Fruit fly (Drosophila melanogaster) whole organism, adult: ENCODE measurements around the gene CG5746.

ENCODE experiments used
- CG11617 ChIP-seq: fragments of 200-800 bp; sonication (Bioruptor generic); optimal IDR thresholded peaks from 2 replicates; lab custom pipeline; 2017; ENCODE audit warnings: mild to moderate bottlenecking, missing biosample characterization, missing genetic modification reagents, missing genetic modification characterization
- CG12768 ChIP-seq: fragments of 200-800 bp; sonication (Bioruptor generic); optimal IDR thresholded peaks from 2 replicates; lab custom pipeline; 2017; ENCODE audit warnings: missing biosample characterization, missing genetic modification characterization, mild to moderate bottlenecking, moderate library complexity, missing genetic modification reagents
- CG14711 ChIP-seq: fragments of 200-800 bp; sonication (Bioruptor generic); optimal IDR thresholded peaks from 2 replicates; lab custom pipeline; 2018; ENCODE audit warnings: missing biosample characterization, mild to moderate bottlenecking, missing genetic modification characterization, moderate library complexity
- CG5204 ChIP-seq: fragments of 200-800 bp; sonication (Bioruptor generic); optimal IDR thresholded peaks from 2 replicates; lab custom pipeline; 2016; ENCODE audit warnings: missing biosample characterization, missing genetic modification characterization
- CG7101 ChIP-seq: fragments of 200-800 bp; sonication (Bioruptor generic); optimal IDR thresholded peaks from 2 replicates; lab custom pipeline; 2018; ENCODE audit warnings: missing biosample characterization, mild to moderate bottlenecking, missing genetic modification characterization, moderate library complexity
- Clk ChIP-seq: fragments of 200-800 bp; sonication (Bioruptor generic); optimal IDR thresholded peaks from 2 replicates; lab custom pipeline; 2017; ENCODE audit warnings: missing biosample characterization, missing genetic modification characterization
- Mnt ChIP-seq: fragments of 200-800 bp; sonication (Bioruptor generic); optimal IDR thresholded peaks from 2 replicates; lab custom pipeline; 2016; ENCODE audit warnings: missing biosample characterization, mild to moderate bottlenecking, missing genetic modification characterization
- cic ChIP-seq: fragments of 200-800 bp; sonication (Bioruptor generic); optimal IDR thresholded peaks from 2 replicates; lab custom pipeline; 2017; ENCODE audit warnings: missing biosample characterization, mild to moderate bottlenecking, missing genetic modification characterization, moderate library complexity
- ovo ChIP-seq: fragments of 200-800 bp; sonication (Bioruptor generic); optimal IDR thresholded peaks from 2 replicates; lab custom pipeline; 2016; ENCODE audit warnings: missing biosample characterization, missing genetic modification characterization

DNA sequence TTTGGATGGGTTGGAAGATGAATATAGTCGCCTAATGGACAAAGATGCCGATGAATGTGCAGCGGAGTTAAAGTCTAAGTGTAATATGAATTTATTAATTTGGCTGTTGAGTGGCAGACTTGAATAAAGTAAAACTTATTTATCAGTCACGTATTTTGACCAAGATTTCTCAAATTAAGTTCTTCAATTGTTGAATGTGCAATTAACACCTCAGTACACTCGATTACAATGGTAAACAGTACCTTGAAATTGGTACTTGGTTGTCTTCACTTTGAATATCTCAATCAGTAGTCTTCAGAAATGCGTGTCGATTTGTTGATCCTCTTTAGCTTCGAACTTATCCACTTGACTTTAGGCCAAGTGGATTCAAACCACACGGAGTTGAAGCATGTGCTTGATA, 20.7 kb upstream of the CG5746 start, which contains the start of gene CG13614:
- TF ChIP-seq CG12768 (GFP tag; lab: Kevin White, UChicago) (no peak), Mnt (GFP tag; lab: Kevin White, UChicago) (no peak), CG7101 (no peak), CG14711 (tag; lab: Kevin White, UChicago) (no peak), CG11617 (GFP tag; lab: Kevin White, UChicago) (no peak), CG5204 (no peak), Clk (no peak), cic (GFP tag; lab: Kevin White, UChicago) (no peak), ovo (no peak)
